Fruit fly (Drosophila melanogaster): Measurements from ENCODE around the gene sowah.

Gene sowah

dm6 chr3L:12616400-12616799 is 44.1 kb upstream of the sowah start (continued):
- TF ChIP-seq luna (GFP tag; optimal IDR thresholded peaks at IDR 0.05) (no peak), CG11504 (tag; optimal IDR thresholded peaks at IDR 0.05) (no peak), CG15073 (GFP tag; optimal IDR thresholded peaks at IDR 0.05) (no peak), HmgZ (tag; optimal IDR thresholded peaks at IDR 0.05) (no peak), Scr (GFP tag; IDR thresholded peaks at IDR 0.05; ENCODE audit: partially characterized antibody) (no peak), insv (GFP tag; optimal IDR thresholded peaks at IDR 0.05) (no peak), Hand (GFP tag; optimal IDR thresholded peaks at IDR 0.05) (no peak), dan (GFP tag; IDR thresholded peaks at IDR 0.05) (no peak), CG10267 (tag; optimal IDR thresholded peaks at IDR 0.05) (peak; percentile 42), CG10209 (GFP tag; optimal IDR thresholded peaks at IDR 0.05) (no peak), Elba2 (GFP tag; optimal IDR thresholded peaks at IDR 0.05) (peak; percentile 22), CG14014 (GFP tag; IDR thresholded peaks at IDR 0.05) (no peak), CG2712 (tag; optimal IDR thresholded peaks at IDR 0.05) (peak; percentile 50), knrl (GFP tag; IDR thresholded peaks at IDR 0.05; ENCODE audit: partially characterized antibody) (no peak), CG9876 (GFP tag; optimal IDR thresholded peaks at IDR 0.05) (no peak), eve (GFP tag; optimal IDR thresholded peaks at IDR 0.05) (peak in 1 of 2 experiments; percentile 40), sqz (GFP tag; optimal IDR thresholded peaks at IDR 0.05) (no peak), CG32532 (GFP tag; IDR thresholded peaks at IDR 0.05) (no peak), CG7786 (GFP tag; optimal IDR thresholded peaks at IDR 0.05) (no peak), CG13894 (tag; optimal IDR thresholded peaks at IDR 0.05) (no peak), CG12299 (tag; optimal IDR thresholded peaks at IDR 0.05) (no peak), cad (GFP tag; optimal IDR thresholded peaks at IDR 0.05) (no peak), NK7.1 (GFP tag; optimal IDR thresholded peaks at IDR 0.05) (no peak), ara (GFP tag; IDR thresholded peaks at IDR 0.05) (peak; percentile 71; the same call in 1 of the 2 replicates), Med (GFP tag) (no peak), CG4854 (GFP tag; optimal IDR thresholded peaks at IDR 0.05) (no peak), lilli (GFP tag; optimal IDR thresholded peaks at IDR 0.05) (no peak), Sox102F (GFP tag; optimal IDR thresholded peaks at IDR 0.05) (no peak), dimm (GFP tag; IDR thresholded peaks at IDR 0.05) (no peak), Kr (GFP tag; optimal IDR thresholded peaks at IDR 0.05) (no peak), trem (tag; optimal IDR thresholded peaks at IDR 0.05) (peak; percentile 20), dati (GFP tag; IDR thresholded peaks at IDR 0.05) (no peak), sob (GFP tag; IDR thresholded peaks at IDR 0.05) (no peak), az2 (GFP tag; optimal IDR thresholded peaks at IDR 0.05) (peak; percentile 4), CG3995 (GFP tag; optimal IDR thresholded peaks at IDR 0.05) (no peak), nerfin-1 (tag; optimal IDR thresholded peaks at IDR 0.05) (no peak), BtbVII (GFP tag; optimal IDR thresholded peaks at IDR 0.05) (no peak), CG4404 (GFP tag; IDR thresholded peaks at IDR 0.05) (peak; percentile 67), CG17361 (GFP tag; IDR thresholded peaks at IDR 0.05) (0 out of 3 replicates have a peak, but pooled peaks have one; percentile 17), phol (tag; optimal IDR thresholded peaks at IDR 0.05) (peak; percentile 28), B-H2 (GFP tag; optimal IDR thresholded peaks at IDR 0.05) (no peak), scrt (GFP tag; optimal IDR thresholded peaks at IDR 0.05) (no peak), slou (GFP tag; optimal IDR thresholded peaks at IDR 0.05) (no peak), CG12391 (tag; optimal IDR thresholded peaks at IDR 0.05) (peak; percentile 10), CG17186 (GFP tag; optimal IDR thresholded peaks at IDR 0.05) (no peak), CG11247 (GFP tag; IDR thresholded peaks at IDR 0.05) (no peak), unpg (GFP tag; optimal IDR thresholded peaks at IDR 0.05) (peak; percentile 0), CG4424 (GFP tag; optimal IDR thresholded peaks at IDR 0.05) (peak; percentile 15), CG10274 (GFP tag; optimal IDR thresholded peaks at IDR 0.05) (no peak), dysf (GFP tag; IDR thresholded peaks at IDR 0.05) (no peak), prd (optimal IDR thresholded peaks at IDR 0.05) (no peak), prd (GFP tag; IDR thresholded peaks at IDR 0.05) (peak; percentile 83)
